Worm (Caenorhabditis elegans): Measurements from ENCODE around the gene T26E4.10.

DNA sequence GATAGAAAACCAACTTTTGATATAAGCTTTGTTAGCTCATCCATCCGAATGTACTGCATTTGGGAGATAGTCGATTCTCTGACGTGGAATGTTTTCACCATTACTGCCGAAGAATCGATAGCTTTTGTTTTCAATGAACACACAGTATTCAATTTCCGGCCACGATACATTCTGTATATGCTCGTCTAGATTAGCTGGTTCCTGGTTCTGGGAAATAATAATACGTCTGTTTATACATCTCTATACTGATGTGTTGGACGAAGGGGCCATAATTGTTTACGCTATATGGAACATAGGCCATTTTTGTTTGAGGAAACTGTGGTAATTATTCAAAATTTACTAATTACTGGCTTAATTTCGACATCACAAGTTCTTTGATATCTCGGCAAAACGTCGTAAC is 47.9 kb downstream of the T26E4.10 start, which contains the start of gene str-6:
- TF ChIP-seq unc-55 (GFP tag; optimal IDR thresholded peaks at IDR 0.05) (no peak), elt-1 (tag; optimal IDR thresholded peaks at IDR 0.05) (no peak), nhr-25 (tag; optimal IDR thresholded peaks at IDR 0.05) (no peak), nhr-12 (tag; optimal IDR thresholded peaks at IDR 0.05) (no peak), nhr-77 (tag; optimal IDR thresholded peaks at IDR 0.05) (no peak), nhr-11 (tag; optimal IDR thresholded peaks at IDR 0.05) (no peak)

All from whole organism, L2 larva.